Fruit fly (Drosophila melanogaster): ENCODE data around the gene CG31998.

- TF ChIP-seq ttk (GFP tag; IDR thresholded peaks at IDR 0.05) (no peak), CG2889 (GFP tag; IDR thresholded peaks at IDR 0.05) (no peak), CG9817 (tag; optimal IDR thresholded peaks at IDR 0.05) (no peak), CG14860 (GFP tag; IDR thresholded peaks at IDR 0.05; ENCODE audit: partially characterized antibody) (no peak), ap (GFP tag; IDR thresholded peaks at IDR 0.05) (no peak), Dfd (GFP tag; optimal IDR thresholded peaks at IDR 0.05) (no peak), Lpt (GFP tag; optimal IDR thresholded peaks at IDR 0.05) (no peak), ftz-f1 (GFP tag; optimal IDR thresholded peaks at IDR 0.05) (no peak), Gug (GFP tag; IDR thresholded peaks at IDR 0.05) (no peak), bsh (GFP tag; optimal IDR thresholded peaks at IDR 0.05) (no peak), Med (GFP tag) (peak; percentile 80)
These were observed 25.0 kb downstream of the CG31998 start for dm6 chr4:180780-181179.
